Worm (Caenorhabditis elegans): ENCODE results near the gene sru-2.

The sru-2 gene

ce11 chrIV:9441391-9441790 lies 44.7 kb upstream of the sru-2 start:
- TF ChIP-seq nhr-80 (tag; optimal IDR thresholded peaks at IDR 0.05) (peak; percentile 23), ztf-22 (GFP tag; optimal IDR thresholded peaks at IDR 0.05) (no peak), ceh-91 (GFP tag; IDR thresholded peaks at IDR 0.05) (no peak), cebp-1 (GFP tag; IDR thresholded peaks at IDR 0.05) (no peak), cebp-1 (tag; optimal IDR thresholded peaks at IDR 0.05) (no peak)

DNA sequence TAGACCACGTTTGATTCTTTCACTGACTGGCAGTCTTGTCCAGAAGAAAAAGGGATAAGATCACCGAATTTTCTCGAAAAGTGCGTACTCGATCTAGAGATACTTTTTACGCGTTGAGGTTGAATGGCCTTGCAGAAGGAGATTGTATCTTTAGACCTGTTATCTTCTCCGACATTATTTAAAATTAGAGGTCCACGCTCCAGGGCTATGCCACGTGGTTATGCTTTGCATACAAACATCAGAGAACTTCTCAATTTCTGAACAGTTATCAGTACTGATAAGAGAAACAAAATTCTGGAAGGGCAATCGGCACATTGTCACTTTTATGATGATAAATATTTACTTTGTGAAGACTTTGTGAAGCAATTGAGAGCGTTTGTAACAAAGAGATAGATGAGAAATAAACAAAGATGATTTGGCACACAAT lies 44.0 kb upstream of the sru-2 start:
- TF ChIP-seq F55B11.4 (tag; optimal IDR thresholded peaks at IDR 0.05; ENCODE audit: borderline replicate concordance, insufficient read depth) (no peak), ztf-22 (GFP tag; optimal IDR thresholded peaks at IDR 0.05) (peak; percentile 47), ets-4 (GFP tag; optimal IDR thresholded peaks at IDR 0.05) (peak; percentile 36), B0336.3 (GFP tag; IDR thresholded peaks at IDR 0.05) (peak; percentile 68), pha-4 (tag; optimal IDR thresholded peaks at IDR 0.05) (peak; percentile 84), lin-40 (tag; optimal IDR thresholded peaks at IDR 0.05) (peak; percentile 72), ama-1 (optimal IDR thresholded peaks at IDR 0.05) (peak; percentile 6), ama-1 (GFP tag; optimal IDR thresholded peaks at IDR 0.05) (no peak), rcor-1 (GFP tag; IDR thresholded peaks at IDR 0.05) (no peak), aptf-2 (GFP tag; conservative IDR thresholded peaks at IDR 0.05) (no peak), somi-1 (GFP tag; optimal IDR thresholded peaks at IDR 0.05) (peak; percentile 63), chd-7 (tag; optimal IDR thresholded peaks at IDR 0.05) (peak; percentile 46), tlf-1 (GFP tag; optimal IDR thresholded peaks at IDR 0.05) (peak; percentile 53), tbp1 (GFP tag; optimal IDR thresholded peaks at IDR 0.05) (peak; percentile 49), F22D6.2 (tag; optimal IDR thresholded peaks at IDR 0.05) (peak; percentile 48), hsf-1 (GFP tag; IDR thresholded peaks at IDR 0.05) (peak; percentile 59; the same call in 1 of the 2 replicates), lin-26 (GFP tag; IDR thresholded peaks at IDR 0.05) (0 out of 2 replicates have a peak, but pooled peaks have one; percentile 20), attf-5 (GFP tag; optimal IDR thresholded peaks at IDR 0.05) (peak; percentile 39), xnd-1 (tag; optimal IDR thresholded peaks at IDR 0.05) (no peak), lsy-27 (tag; optimal IDR thresholded peaks at IDR 0.05; ENCODE audit: borderline replicate concordance, insufficient read depth) (no peak), snpc-1.1 (tag; optimal IDR thresholded peaks at IDR 0.05; ENCODE audit: insufficient read depth) (no peak), snpc-4 (GFP tag; optimal IDR thresholded peaks at IDR 0.05) (no peak), snpc-4 (tag; optimal IDR thresholded peaks at IDR 0.05) (peak; percentile 18 to 83 (median 55)), lag-1 (GFP tag; IDR thresholded peaks at IDR 0.05) (no peak), nfyb-1 (GFP tag; IDR thresholded peaks at IDR 0.05) (peak; percentile 61), cebp-2 (GFP tag; IDR thresholded peaks at IDR 0.05) (0 out of 2 replicates have a peak, but pooled peaks have one; percentile 11), nhr-80 (tag; optimal IDR thresholded peaks at IDR 0.05) (peak; percentile 86), unc-62 (GFP tag; optimal IDR thresholded peaks at IDR 0.05) (peak; percentile 11), nhr-90 (tag; optimal IDR thresholded peaks at IDR 0.05) (peak; percentile 42), madf-3 (GFP tag; IDR thresholded peaks at IDR 0.05) (0 out of 2 replicates have a peak, but pooled peaks have one; percentile 21), athp-1 (tag; optimal IDR thresholded peaks at IDR 0.05) (peak; percentile 30), zim-3 (tag; optimal IDR thresholded peaks at IDR 0.05) (no peak), C06A6.2 (GFP tag; conservative IDR thresholded peaks at IDR 0.05) (peak; percentile 38; the same call in 1 of the 2 replicates), gei-17 (GFP tag; optimal IDR thresholded peaks at IDR 0.05) (no peak), let-607 (tag; optimal IDR thresholded peaks at IDR 0.05) (peak; percentile 64 to 86), repo-1 (tag; optimal IDR thresholded peaks at IDR 0.05) (peak; percentile 41), die-1 (tag; optimal IDR thresholded peaks at IDR 0.05) (peak; percentile 34), dox-1 (GFP tag; IDR thresholded peaks at IDR 0.05) (peak; percentile 44; the same call in 1 of the 2 replicates), sdz-38 (tag; optimal IDR thresholded peaks at IDR 0.05) (no peak), rpc-1 (optimal IDR thresholded peaks at IDR 0.05) (no peak), rpc-1 (tag; optimal IDR thresholded peaks at IDR 0.05) (no peak), cebp-1 (GFP tag; IDR thresholded peaks at IDR 0.05) (no peak), cebp-1 (tag; optimal IDR thresholded peaks at IDR 0.05) (peak; percentile 57), snpc-3.4 (tag; optimal IDR thresholded peaks at IDR 0.05) (peak; percentile 30), madf-10 (tag; optimal IDR thresholded peaks at IDR 0.05) (peak; percentile 35), lin-54 (GFP tag; optimal IDR thresholded peaks at IDR 0.05) (peak; percentile 36)

Measured in whole organism, young adult.